Worm (Caenorhabditis elegans): ENCODE measurements around the gene dhs-28.

- no peak for TF ChIP-seq dao-5 (tag; optimal IDR thresholded peaks at IDR 0.05)
- TF ChIP-seq him-1 (tag; optimal IDR thresholded peaks at IDR 0.05) = no peak
- no peak for TF ChIP-seq W03F9.2 (tag; optimal IDR thresholded peaks at IDR 0.05)
Measured at ce11 chrX:6792281-6793003, 25.8 kb upstream of the dhs-28 start.

Measured in whole organism, L4/young adult.